Worm (Caenorhabditis elegans): ENCODE measurements around the gene R02F2.5.

DNA sequence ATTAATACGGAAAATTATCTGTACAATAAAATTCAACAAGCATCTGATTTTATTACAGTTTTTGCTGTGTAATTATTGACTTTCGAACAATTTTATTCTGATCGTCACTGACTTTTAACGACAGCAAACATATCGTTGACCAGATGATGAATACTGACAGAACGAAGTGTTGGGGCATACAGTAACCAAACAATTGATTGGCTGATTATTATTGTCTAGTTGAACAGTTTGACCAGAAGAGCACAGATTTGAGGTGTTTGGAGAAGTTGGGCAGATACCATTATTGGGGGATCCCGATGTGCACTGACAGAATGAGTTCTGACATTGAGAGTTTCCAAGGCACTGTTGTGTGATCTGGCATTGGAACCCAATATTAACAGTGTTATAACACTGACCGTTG lies 27.8 kb downstream of the R02F2.5 start:
- TF ChIP-seq T07F8.4 (tag; optimal IDR thresholded peaks at IDR 0.05) (no peak), nhr-80 (tag; optimal IDR thresholded peaks at IDR 0.05) (no peak)

Measured in whole organism, young adult.